Worm (Caenorhabditis elegans) whole organism, early embryonic: ENCODE measurements around the gene far-8.
A peak's percentile ranks its signal among the peaks of the same experiment; 100 is the strongest.

Experiments used
- B0310.2 ChIP-seq: sonication (generic microtip); optimal IDR thresholded peaks from 2 replicates; lab custom pipeline; 2016; ENCODE audit warnings: mild to moderate bottlenecking, missing genetic modification characterization, missing compliant biosample characterization
- F13C5.2 ChIP-seq: sonication (generic microtip); optimal IDR thresholded peaks from 2 replicates; lab custom pipeline; 2017; ENCODE audit warnings: mild to moderate bottlenecking, missing genetic modification characterization, inconsistent platforms, missing compliant biosample characterization
- aly-1 ChIP-seq: sonication (generic microtip); optimal IDR thresholded peaks from 2 replicates; lab custom pipeline; 2016; ENCODE audit warnings: missing genetic modification characterization, missing compliant biosample characterization
- ama-1 ChIP-seq: fragments of 150-350 bp; optimal IDR thresholded peaks from 2 replicates; lab custom pipeline; 2014
- ceh-13 ChIP-seq: fragments of 200-800 bp; sonication (Bioruptor generic); optimal IDR thresholded peaks from 2 replicates; lab custom pipeline; 2018; ENCODE audit warnings: mild to moderate bottlenecking, missing genetic modification characterization, missing compliant biosample characterization
- ceh-36 ChIP-seq: sonication (generic microtip); optimal IDR thresholded peaks from 2 replicates; lab custom pipeline; 2016; ENCODE audit warnings: missing genetic modification characterization, inconsistent platforms, missing compliant biosample characterization
- ets-7 ChIP-seq: sonication (generic microtip); optimal IDR thresholded peaks from 2 replicates; lab custom pipeline; 2016; ENCODE audit warnings: missing genotype, missing genetic modification characterization, missing compliant biosample characterization
- flt-1 ChIP-seq: fragments of 200-800 bp; sonication (Bioruptor generic); IDR thresholded peaks from 2 replicates; pipeline ENCODE4 v1.3.6; 2022; ENCODE audit warnings: missing genetic modification characterization, missing compliant biosample characterization
- hmbx-1 ChIP-seq: sonication (generic microtip); optimal IDR thresholded peaks from 2 replicates; lab custom pipeline; 2016; ENCODE audit warnings: mild to moderate bottlenecking, missing genetic modification characterization, missing compliant biosample characterization
- hmg-4 ChIP-seq: fragments of 200-800 bp; sonication (Bioruptor generic); optimal IDR thresholded peaks from 2 replicates; lab custom pipeline; 2018; ENCODE audit warnings: mild to moderate bottlenecking, missing genetic modification characterization, missing compliant biosample characterization
- hnd-1 ChIP-seq: sonication (generic microtip); optimal IDR thresholded peaks from 2 replicates; lab custom pipeline; 2016; ENCODE audit warnings: missing genetic modification characterization, missing compliant biosample characterization
- pes-1 ChIP-seq: fragments of 200-800 bp; sonication (Bioruptor generic); IDR thresholded peaks from 2 replicates; pipeline ENCODE4 v1.3.6; 2022; ENCODE audit warnings: missing genetic modification reagents, missing genetic modification characterization, missing compliant biosample characterization
- scrt-1 ChIP-seq: fragments of 200-800 bp; sonication (Bioruptor generic); IDR thresholded peaks from 2 replicates; pipeline ENCODE4 v1.3.6; 2022; ENCODE audit warnings: missing genetic modification characterization, missing compliant biosample characterization
- sea-1 ChIP-seq: fragments of 200-800 bp; sonication (Bioruptor generic); conservative IDR thresholded peaks from 2 replicates; pipeline ENCODE4 v1.3.6; 2022; ENCODE audit warnings: missing genetic modification characterization, missing compliant biosample characterization
- tbx-11 ChIP-seq: fragments of 200-800 bp; sonication (Bioruptor generic); IDR thresholded peaks from 2 replicates; pipeline ENCODE4 v1.3.6; 2022; ENCODE audit warnings: missing genetic modification characterization, missing compliant biosample characterization
- tbx-37 ChIP-seq: fragments of 200-800 bp; sonication (Bioruptor generic); conservative IDR thresholded peaks from 2 replicates; pipeline ENCODE4 v1.3.6; 2022; ENCODE audit warnings: missing genetic modification reagents, missing genetic modification characterization, missing compliant biosample characterization
- tra-4 ChIP-seq: sonication (generic microtip); optimal IDR thresholded peaks from 2 replicates; lab custom pipeline; 2017; ENCODE audit warnings: missing genetic modification characterization, missing compliant biosample characterization

The far-8 gene

ce11 chrIII:842630-843029, at the start of gene far-8:
Gene far-8 (plus strand): TSS chrIII:842930.
- TF ChIP-seq B0310.2 (tag; lab: Kevin White, UChicago) (no peak), tbx-11 (GFP tag; lab: Robert Waterston, UW) (no peak), pes-1 (GFP tag; lab: Robert Waterston, UW) (no peak), ceh-13 (GFP tag; lab: Kevin White, UChicago) (no peak), hmbx-1 (tag; lab: Kevin White, UChicago) (no peak), ama-1 (lab: Kevin White, UChicago) (no peak), ceh-36 (tag; lab: Kevin White, UChicago) (no peak), tbx-37 (no peak), sea-1 (GFP tag; lab: Robert Waterston, UW) (no peak), F13C5.2 (tag; lab: Kevin White, UChicago) (no peak), scrt-1 (GFP tag; lab: Robert Waterston, UW) (no peak)

- TF ChIP-seq ets-7 (tag; lab: Kevin White, UChicago) (no peak), hmg-4 (GFP tag; lab: Kevin White, UChicago) (peak; percentile 12), B0310.2 (tag; lab: Kevin White, UChicago) (no peak), F13C5.2 (tag; lab: Kevin White, UChicago) (peak; percentile 6)
Measured at ce11 chrIII:793595-793994, 49.1 kb upstream of the far-8 start, which contains the start of gene snt-2. Gene snt-2 (minus strand): TSS chrIII:793733.

ce11 chrIII:794000-794399, 48.7 kb upstream of the far-8 start, which contains the start of gene rps-29:
Gene rps-29 (plus strand): TSS chrIII:794300.
- no peak for TF ChIP-seq ets-7 (tag; lab: Kevin White, UChicago)
- TF ChIP-seq sea-1 (GFP tag; lab: Robert Waterston, UW): no peak
- no peak for TF ChIP-seq aly-1 (tag; lab: Kevin White, UChicago)
- TF ChIP-seq ceh-13 (GFP tag; lab: Kevin White, UChicago): no peak
- TF ChIP-seq tbx-11 (GFP tag; lab: Robert Waterston, UW): no peak
- TF ChIP-seq tbx-37: no peak
- TF ChIP-seq pes-1 (GFP tag; lab: Robert Waterston, UW): no peak
- TF ChIP-seq hmbx-1 (tag; lab: Kevin White, UChicago): no peak
- TF ChIP-seq hnd-1: no peak
- no peak for TF ChIP-seq ceh-36 (tag; lab: Kevin White, UChicago)
- no peak for TF ChIP-seq B0310.2 (tag; lab: Kevin White, UChicago)
- TF ChIP-seq tra-4 (tag; lab: Kevin White, UChicago): no peak

DNA sequence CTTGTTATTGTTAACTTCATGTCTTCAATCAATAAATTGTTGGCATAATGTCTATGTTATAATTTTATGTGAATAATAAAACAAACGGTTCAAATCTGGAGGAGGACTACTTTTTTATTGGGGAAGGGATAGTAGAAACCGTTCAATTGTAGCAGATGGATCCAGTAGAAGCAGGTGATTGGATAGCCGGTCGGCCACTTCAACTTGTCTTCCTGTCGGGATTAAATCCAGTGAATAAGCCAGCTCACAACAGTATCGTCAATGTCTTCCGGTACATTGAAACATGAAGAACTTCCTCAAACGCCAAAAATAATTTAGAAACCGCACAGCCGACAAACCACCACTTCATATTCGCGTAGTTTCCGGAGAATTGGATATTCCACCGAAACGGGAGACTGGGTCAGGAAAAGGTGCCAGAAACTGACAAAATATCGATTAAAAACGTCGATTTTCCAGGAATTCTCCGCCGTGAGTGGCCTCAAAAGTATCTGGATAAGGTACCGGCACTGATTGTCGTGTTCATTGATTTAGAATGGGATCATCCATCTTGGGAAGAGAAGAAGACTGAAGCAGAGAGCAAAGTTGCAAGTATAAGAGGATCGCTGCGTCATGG, 47.6 kb upstream of the far-8 start, which contains the start of gene trpp-11:
Gene trpp-11, plus strand, starts transcription at position 153 of the 613 bp plus-strand sequence.
- TF ChIP-seq flt-1 (GFP tag; lab: Robert Waterston, UW): no peak
- TF ChIP-seq sea-1 (GFP tag; lab: Robert Waterston, UW): no peak
- TF ChIP-seq hmbx-1 (tag; lab: Kevin White, UChicago): no peak

ce11 chrIII:797507-797906, 45.2 kb upstream of the far-8 start:
- TF ChIP-seq tbx-37 (no peak), aly-1 (tag; lab: Kevin White, UChicago) (no peak), scrt-1 (GFP tag; lab: Robert Waterston, UW) (no peak), B0310.2 (tag; lab: Kevin White, UChicago) (no peak), hnd-1 (no peak), ceh-36 (tag; lab: Kevin White, UChicago) (no peak), sea-1 (GFP tag; lab: Robert Waterston, UW) (no peak), ama-1 (lab: Kevin White, UChicago) (no peak), hmbx-1 (tag; lab: Kevin White, UChicago) (no peak), tbx-11 (GFP tag; lab: Robert Waterston, UW) (no peak), hmg-4 (GFP tag; lab: Kevin White, UChicago) (no peak), F13C5.2 (tag; lab: Kevin White, UChicago) (no peak), ceh-13 (GFP tag; lab: Kevin White, UChicago) (no peak), tra-4 (tag; lab: Kevin White, UChicago) (no peak), ets-7 (tag; lab: Kevin White, UChicago) (no peak), flt-1 (GFP tag; lab: Robert Waterston, UW) (no peak), pes-1 (GFP tag; lab: Robert Waterston, UW) (no peak)

ce11 chrIII:802041-802440, 40.7 kb upstream of the far-8 start:
- TF ChIP-seq scrt-1 (GFP tag; lab: Robert Waterston, UW) (no peak), tbx-37 (no peak), tbx-11 (GFP tag; lab: Robert Waterston, UW) (no peak), pes-1 (GFP tag; lab: Robert Waterston, UW) (no peak), ceh-36 (tag; lab: Kevin White, UChicago) (no peak), ceh-13 (GFP tag; lab: Kevin White, UChicago) (no peak), aly-1 (tag; lab: Kevin White, UChicago) (no peak), ets-7 (tag; lab: Kevin White, UChicago) (no peak), F13C5.2 (tag; lab: Kevin White, UChicago) (no peak), B0310.2 (tag; lab: Kevin White, UChicago) (no peak), ama-1 (lab: Kevin White, UChicago) (no peak), hmbx-1 (tag; lab: Kevin White, UChicago) (no peak), tra-4 (tag; lab: Kevin White, UChicago) (no peak), hmg-4 (GFP tag; lab: Kevin White, UChicago) (no peak), flt-1 (GFP tag; lab: Robert Waterston, UW) (no peak), hnd-1 (no peak)

ce11 chrIII:811544-811943, 31.2 kb upstream of the far-8 start, which contains the start of gene daf-7:
Gene daf-7 (plus strand): TSS chrIII:811844.
- no peak for TF ChIP-seq tbx-11 (GFP tag; lab: Robert Waterston, UW)
- TF ChIP-seq ceh-36 (tag; lab: Kevin White, UChicago): no peak
- TF ChIP-seq pes-1 (GFP tag; lab: Robert Waterston, UW): no peak
- TF ChIP-seq sea-1 (GFP tag; lab: Robert Waterston, UW): no peak
- no peak for TF ChIP-seq hmbx-1 (tag; lab: Kevin White, UChicago)
- no peak for TF ChIP-seq ceh-13 (GFP tag; lab: Kevin White, UChicago)
- no peak for TF ChIP-seq hnd-1
- no peak for TF ChIP-seq hmg-4 (GFP tag; lab: Kevin White, UChicago)
- no peak for TF ChIP-seq ama-1 (lab: Kevin White, UChicago)
- TF ChIP-seq F13C5.2 (tag; lab: Kevin White, UChicago): no peak
- no peak for TF ChIP-seq aly-1 (tag; lab: Kevin White, UChicago)
- TF ChIP-seq B0310.2 (tag; lab: Kevin White, UChicago): no peak
